Worm (Caenorhabditis elegans) whole organism, L2 larva: ENCODE measurements around the gene fbxb-111.

ENCODE experiments used
- Y55F3AM.14 ChIP-seq: fragments of 200-800 bp; sonication (Bioruptor generic); optimal IDR thresholded peaks from 2 replicates; lab custom pipeline; 2018; ENCODE audit warnings: mild to moderate bottlenecking, missing genetic modification characterization, missing compliant biosample characterization
- lin-39 ChIP-seq: fragments of 150-350 bp; optimal IDR thresholded peaks from 2 replicates; lab custom pipeline; 2014; ENCODE audit warnings: missing biosample characterization, missing genetic modification reagents, missing genetic modification characterization
- nhr-12 ChIP-seq: fragments of 150-350 bp; optimal IDR thresholded peaks from 2 replicates; lab custom pipeline; 2014; ENCODE audit warnings: missing biosample characterization, missing genetic modification characterization
- nhr-21 ChIP-seq: fragments of 150-350 bp; optimal IDR thresholded peaks from 2 replicates; lab custom pipeline; 2014; ENCODE audit warnings: missing biosample characterization, missing genetic modification characterization
- nhr-237 ChIP-seq: fragments of 150-350 bp; optimal IDR thresholded peaks from 2 replicates; lab custom pipeline; 2014; ENCODE audit warnings: missing biosample characterization, missing genetic modification characterization
- nhr-25 ChIP-seq: fragments of 150-350 bp; sonication (generic microtip); optimal IDR thresholded peaks from 3 replicates; lab custom pipeline; 2014; ENCODE audit warnings: missing biosample characterization, missing genetic modification characterization
- skn-1 ChIP-seq: sonication (generic microtip); optimal IDR thresholded peaks from 2 replicates; lab custom pipeline; 2017; ENCODE audit warnings: missing biosample characterization, missing genetic modification characterization
- unc-62 ChIP-seq: fragments of 150-350 bp; optimal IDR thresholded peaks from 2 replicates; lab custom pipeline; 2014; ENCODE audit warnings: missing biosample characterization, missing genetic modification reagents, missing genetic modification characterization
- zag-1 ChIP-seq: fragments of 150-350 bp; optimal IDR thresholded peaks from 2 replicates; lab custom pipeline; 2014; ENCODE audit warnings: missing biosample characterization, missing genetic modification characterization

ce11 chrII:2756351-2756750 lies 18.5 kb downstream of the fbxb-111 start:
- TF ChIP-seq nhr-237 (tag; lab: Kevin White, UChicago) (no peak), zag-1 (tag; lab: Kevin White, UChicago) (no peak), nhr-21 (tag; lab: Kevin White, UChicago) (no peak), nhr-12 (tag; lab: Kevin White, UChicago) (no peak), Y55F3AM.14 (GFP tag; lab: Kevin White, UChicago) (no peak), lin-39 (tag; lab: Kevin White, UChicago) (no peak), skn-1 (tag; lab: Kevin White, UChicago) (no peak), nhr-25 (tag; lab: Kevin White, UChicago) (no peak), unc-62 (GFP tag; lab: Kevin White, UChicago) (no peak)
